Worm (Caenorhabditis elegans) whole organism, young adult: Measurements from ENCODE around the gene dnj-5.

Experiments
- B0019.2 ChIP-seq: fragments of 200-800 bp; sonication (Bioruptor generic); conservative IDR thresholded peaks from 2 replicates; pipeline ENCODE4 v1.3.6; 2022; ENCODE audit warnings: missing genetic modification reagents, missing genetic modification characterization, missing compliant biosample characterization
- B0261.1 ChIP-seq: sonication (generic microtip); optimal IDR thresholded peaks from 2 replicates; lab custom pipeline; 2016; ENCODE audit warnings: mild to moderate bottlenecking, missing genetic modification characterization, moderate library complexity, missing compliant biosample characterization
- C06A6.2 ChIP-seq: fragments of 200-800 bp; sonication (Bioruptor generic); conservative IDR thresholded peaks from 2 replicates; pipeline ENCODE4 v1.3.6; 2022; ENCODE audit warnings: missing genetic modification characterization, missing compliant biosample characterization
- D2030.7 ChIP-seq: fragments of 200-800 bp; sonication (Bioruptor generic); IDR thresholded peaks from 2 replicates; pipeline ENCODE4 v1.3.6; 2022; ENCODE audit warnings: missing genetic modification reagents, missing genetic modification characterization, missing compliant biosample characterization
- F22D6.2 ChIP-seq: sonication (generic microtip); optimal IDR thresholded peaks from 2 replicates; lab custom pipeline; 2016; ENCODE audit warnings: mild to moderate bottlenecking, missing genetic modification characterization, missing compliant biosample characterization
- F37B4.10 ChIP-seq: fragments of 200-800 bp; sonication (Bioruptor generic); IDR thresholded peaks from 2 replicates; pipeline ENCODE4 v1.3.6; 2022; ENCODE audit warnings: missing genetic modification characterization, missing compliant biosample characterization
- F55B11.4 ChIP-seq: sonication (generic microtip); optimal IDR thresholded peaks from 2 replicates; lab custom pipeline; 2016; ENCODE audit warnings: missing compliant biosample characterization, missing genetic modification characterization, borderline replicate concordance; ENCODE audit not compliant: insufficient read depth
- K12H6.12 ChIP-seq: fragments of 200-800 bp; sonication (Bioruptor generic); optimal IDR thresholded peaks from 2 replicates; lab custom pipeline; 2018; ENCODE audit warnings: mild to moderate bottlenecking, missing genetic modification characterization, missing compliant biosample characterization
- T07F8.4 ChIP-seq: sonication (generic microtip); optimal IDR thresholded peaks from 2 replicates; lab custom pipeline; 2016; ENCODE audit warnings: mild to moderate bottlenecking, missing genetic modification characterization, moderate library complexity, missing compliant biosample characterization
- ama-1 ChIP-seq, 3 experiments: fragments of 150-350 bp in 1 of 3; sonication (generic microtip) in 2 of 3; optimal IDR thresholded peaks; 2 replicates each; lab custom pipeline; 2014 to 2018; ENCODE audit warnings: missing biosample characterization in 2 of 3, missing genetic modification characterization in 2 of 3, missing genetic modification reagents in 2 of 3
- aptf-2 ChIP-seq: fragments of 200-800 bp; sonication (Bioruptor generic); conservative IDR thresholded peaks from 2 replicates; pipeline ENCODE4 v1.3.6; 2022; ENCODE audit warnings: missing genetic modification reagents, missing genetic modification characterization, missing compliant biosample characterization
- attf-3 ChIP-seq: fragments of 200-800 bp; sonication (Bioruptor generic); conservative IDR thresholded peaks from 2 replicates; pipeline ENCODE4 v1.3.6; 2022; ENCODE audit warnings: missing genetic modification reagents, missing genetic modification characterization, missing compliant biosample characterization
- attf-5 ChIP-seq: fragments of 200-800 bp; sonication (Bioruptor generic); optimal IDR thresholded peaks from 2 replicates; lab custom pipeline; 2018; ENCODE audit warnings: mild to moderate bottlenecking, missing genetic modification characterization, missing compliant biosample characterization
- ccch-3 ChIP-seq: fragments of 200-800 bp; sonication (Bioruptor generic); optimal IDR thresholded peaks from 2 replicates; lab custom pipeline; 2018; ENCODE audit warnings: mild to moderate bottlenecking, missing genetic modification characterization, missing compliant biosample characterization
- ceh-100 ChIP-seq: fragments of 200-800 bp; sonication (Bioruptor generic); IDR thresholded peaks from 2 replicates; pipeline ENCODE4 v1.3.6; 2022; ENCODE audit warnings: missing genetic modification reagents, missing genetic modification characterization, missing compliant biosample characterization
- ceh-27 ChIP-seq: fragments of 200-800 bp; sonication (Bioruptor generic); optimal IDR thresholded peaks from 2 replicates; lab custom pipeline; 2018; ENCODE audit warnings: mild to moderate bottlenecking, missing genetic modification characterization, moderate library complexity, missing compliant biosample characterization
- ceh-40 ChIP-seq: fragments of 200-800 bp; sonication (Bioruptor generic); IDR thresholded peaks from 2 replicates; pipeline ENCODE4 v1.3.6; 2022; ENCODE audit warnings: missing genetic modification characterization, missing compliant biosample characterization
- ceh-79 ChIP-seq: sonication (generic microtip); optimal IDR thresholded peaks from 2 replicates; lab custom pipeline; 2017; ENCODE audit warnings: mild to moderate bottlenecking, missing genetic modification characterization, missing compliant biosample characterization
- chd-7 ChIP-seq: sonication (generic microtip); optimal IDR thresholded peaks from 2 replicates; lab custom pipeline; 2016; ENCODE audit warnings: mild to moderate bottlenecking, missing genetic modification characterization, moderate library complexity, missing compliant biosample characterization
- die-1 ChIP-seq: sonication (generic microtip); optimal IDR thresholded peaks from 2 replicates; lab custom pipeline; 2016; ENCODE audit warnings: missing genotype, mild to moderate bottlenecking, missing genetic modification characterization, missing compliant biosample characterization
- dox-1 ChIP-seq: fragments of 200-800 bp; sonication (Bioruptor generic); IDR thresholded peaks from 2 replicates; pipeline ENCODE4 v1.3.6; 2022; ENCODE audit warnings: missing genetic modification reagents, missing genetic modification characterization, missing compliant biosample characterization
- egrh-3 ChIP-seq: fragments of 200-800 bp; sonication (Bioruptor generic); IDR thresholded peaks from 2 replicates; pipeline ENCODE4 v1.3.6; 2022; ENCODE audit warnings: missing genetic modification reagents, missing genetic modification characterization, missing compliant biosample characterization
- ekl-4 ChIP-seq: fragments of 200-800 bp; sonication (Bioruptor generic); IDR thresholded peaks from 2 replicates; pipeline ENCODE4 v1.3.6; 2022; ENCODE audit warnings: missing genetic modification reagents, missing genetic modification characterization, missing compliant biosample characterization
- ets-4 ChIP-seq: fragments of 200-800 bp; sonication (Bioruptor generic); optimal IDR thresholded peaks from 2 replicates; lab custom pipeline; 2018; ENCODE audit warnings: mild to moderate bottlenecking, missing genetic modification characterization, missing compliant biosample characterization
- fkh-3 ChIP-seq: sonication (generic microtip); optimal IDR thresholded peaks from 2 replicates; lab custom pipeline; 2016; ENCODE audit warnings: mild to moderate bottlenecking, missing genetic modification characterization, missing compliant biosample characterization
- hlh-12 ChIP-seq: sonication (generic microtip); optimal IDR thresholded peaks from 2 replicates; lab custom pipeline; 2016; ENCODE audit warnings: missing genetic modification characterization, missing compliant biosample characterization
- hlh-26 ChIP-seq: fragments of 200-800 bp; sonication (Bioruptor generic); conservative IDR thresholded peaks from 2 replicates; pipeline ENCODE4 v1.3.6; 2022; ENCODE audit warnings: missing genetic modification reagents, missing genetic modification characterization, missing compliant biosample characterization
- lag-1 ChIP-seq: fragments of 200-800 bp; sonication (Bioruptor generic); IDR thresholded peaks from 2 replicates; pipeline ENCODE4 v1.3.6; 2022; ENCODE audit warnings: missing genetic modification reagents, missing genetic modification characterization, missing compliant biosample characterization
- lin-26 ChIP-seq: fragments of 200-800 bp; sonication (Bioruptor generic); IDR thresholded peaks from 2 replicates; pipeline ENCODE4 v1.3.6; 2022; ENCODE audit warnings: missing genetic modification reagents, missing genetic modification characterization, missing compliant biosample characterization
- lin-54 ChIP-seq: fragments of 200-800 bp; sonication (Bioruptor generic); optimal IDR thresholded peaks from 2 replicates; lab custom pipeline; 2018; ENCODE audit warnings: mild to moderate bottlenecking, missing genetic modification characterization, missing compliant biosample characterization
- lsl-1 ChIP-seq: fragments of 200-800 bp; sonication (Bioruptor generic); optimal IDR thresholded peaks from 2 replicates; lab custom pipeline; 2018; ENCODE audit warnings: mild to moderate bottlenecking, missing genetic modification characterization, moderate library complexity, missing compliant biosample characterization
- mcd-1 ChIP-seq: fragments of 200-800 bp; sonication (Bioruptor generic); IDR thresholded peaks from 2 replicates; pipeline ENCODE4 v1.3.6; 2022; ENCODE audit warnings: missing genetic modification reagents, missing genetic modification characterization, missing compliant biosample characterization
- nfya-1 ChIP-seq: sonication (generic microtip); optimal IDR thresholded peaks from 2 replicates; lab custom pipeline; 2017; ENCODE audit warnings: antibody characterized with exemption, missing compliant biosample characterization, missing genetic modification characterization, borderline replicate concordance; ENCODE audit not compliant: insufficient read depth
- nhr-179 ChIP-seq: sonication (generic microtip); optimal IDR thresholded peaks from 2 replicates; lab custom pipeline; 2016; ENCODE audit warnings: mild to moderate bottlenecking, missing genetic modification characterization, missing compliant biosample characterization
- nhr-80 ChIP-seq: sonication (generic microtip); optimal IDR thresholded peaks from 2 replicates; lab custom pipeline; 2016; ENCODE audit warnings: missing genetic modification characterization, missing compliant biosample characterization
- pbrm-1 ChIP-seq: fragments of 200-800 bp; sonication (Bioruptor generic); IDR thresholded peaks from 2 replicates; pipeline ENCODE4 v1.3.6; 2022; ENCODE audit warnings: missing genetic modification reagents, missing genetic modification characterization, missing compliant biosample characterization
- pha-4 ChIP-seq: fragments of 150-350 bp; sonication (generic microtip); optimal IDR thresholded peaks from 2 replicates; lab custom pipeline; 2014; ENCODE audit warnings: missing biosample characterization, missing genetic modification reagents, missing genetic modification characterization
- rpc-1 ChIP-seq, 2 experiments: fragments of 150-350 bp in 1 of 2; sonication (generic microtip) in 1 of 2; optimal IDR thresholded peaks; 2 replicates each; lab custom pipeline; 2014 to 2018; ENCODE audit warnings: missing biosample characterization in 1 of 2, missing genetic modification characterization in 1 of 2, missing genetic modification reagents in 1 of 2, missing genotype in 1 of 2
- snpc-3.4 ChIP-seq: sonication (generic microtip); optimal IDR thresholded peaks from 2 replicates; lab custom pipeline; 2017; ENCODE audit warnings: missing genetic modification characterization, mild to moderate bottlenecking, missing compliant biosample characterization, antibody characterized with exemption, moderate library complexity, missing genotype, missing genetic modification reagents
- snpc-4 ChIP-seq, 5 experiments: fragments of 150-350 bp in 1 of 5; sonication (generic microtip) in 4 of 5; optimal IDR thresholded peaks; 2 replicates each; lab custom pipeline; 2014 to 2018; ENCODE audit warnings: missing genetic modification characterization in 5 of 5, missing biosample characterization in 3 of 5, antibody characterized with exemption in 2 of 5, mild to moderate bottlenecking in 2 of 5, missing compliant biosample characterization in 2 of 5, missing genotype in 2 of 5, moderate library complexity in 2 of 5, missing genetic modification reagents in 1 of 5
- sptf-2 ChIP-seq: fragments of 200-800 bp; sonication (Bioruptor generic); optimal IDR thresholded peaks from 2 replicates; lab custom pipeline; 2018; ENCODE audit warnings: mild to moderate bottlenecking, missing genetic modification characterization, missing compliant biosample characterization
- tlf-1 ChIP-seq: fragments of 200-800 bp; sonication (Bioruptor generic); optimal IDR thresholded peaks from 2 replicates; lab custom pipeline; 2018; ENCODE audit warnings: mild to moderate bottlenecking, missing genetic modification characterization, missing compliant biosample characterization
- zim-3 ChIP-seq: sonication (generic microtip); optimal IDR thresholded peaks from 2 replicates; lab custom pipeline; 2017; ENCODE audit warnings: mild to moderate bottlenecking, missing genetic modification characterization, moderate library complexity, missing compliant biosample characterization
- ztf-28 ChIP-seq: fragments of 200-800 bp; sonication (Bioruptor generic); IDR thresholded peaks from 2 replicates; pipeline ENCODE4 v1.3.6; 2022; ENCODE audit warnings: missing genetic modification reagents, missing genetic modification characterization, missing compliant biosample characterization
- ztf-3 ChIP-seq: fragments of 200-800 bp; sonication (Bioruptor generic); optimal IDR thresholded peaks from 2 replicates; lab custom pipeline; 2018; ENCODE audit warnings: mild to moderate bottlenecking, missing genetic modification characterization, missing compliant biosample characterization

Gene dnj-5

DNA sequence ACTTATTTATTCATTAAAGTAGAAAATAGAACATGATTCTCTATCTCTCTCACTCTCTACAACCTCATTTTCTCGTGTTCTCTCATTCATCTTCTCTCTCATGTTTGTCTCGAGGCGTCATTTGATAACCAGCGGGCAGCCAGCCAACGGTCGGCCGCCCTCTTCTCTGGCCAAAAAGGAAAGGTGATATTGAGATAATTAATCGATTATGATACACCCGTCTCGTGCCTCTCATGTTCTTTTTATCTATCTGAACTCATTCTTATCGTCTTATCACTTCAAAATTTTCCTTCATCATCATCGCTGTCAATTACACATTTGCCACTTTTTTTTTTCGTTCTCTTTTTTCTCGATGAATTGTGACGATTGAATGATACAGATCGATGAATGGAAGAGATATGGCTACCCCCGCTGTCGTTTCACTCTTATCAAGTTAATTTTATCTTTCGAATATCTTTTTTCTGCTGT lies 15.4 kb downstream of the dnj-5 start (continued):
- TF ChIP-seq F37B4.10 (GFP tag; lab: Robert Waterston, UW) (no peak), ztf-3 (peak; percentile 28), ceh-79 (tag; lab: Kevin White, UChicago) (no peak), zim-3 (tag; lab: Kevin White, UChicago) (no peak), aptf-2 (GFP tag; lab: Robert Waterston, UW) (no peak), nhr-80 (tag; lab: Kevin White, UChicago) (peak; percentile 100), ceh-27 (peak; percentile 59), F22D6.2 (tag; lab: Kevin White, UChicago) (peak; percentile 73), nhr-179 (no peak), ztf-28 (GFP tag; lab: Robert Waterston, UW) (no peak), ama-1 (optimal IDR thresholded peaks at IDR 0.05; lab: Kevin White, UChicago) (no peak), ama-1 (GFP tag; optimal IDR thresholded peaks at IDR 0.05; lab: Kevin White, UChicago) (no peak), egrh-3 (GFP tag; lab: Robert Waterston, UW) (no peak), lin-26 (GFP tag; lab: Robert Waterston, UW) (0 out of 2 replicates have a peak, but pooled peaks have one; percentile 16), pha-4 (tag; lab: Kevin White, UChicago) (peak; percentile 20), chd-7 (tag; lab: Kevin White, UChicago) (peak; percentile 78), F55B11.4 (no peak), pbrm-1 (GFP tag; lab: Robert Waterston, UW) (no peak), ccch-3 (GFP tag; lab: Kevin White, UChicago) (no peak), snpc-3.4 (tag; lab: Kevin White, UChicago) (no peak), ekl-4 (GFP tag; lab: Robert Waterston, UW) (peak; percentile 69; the same call in 1 of the 2 replicates), attf-3 (no peak), fkh-3 (tag; lab: Kevin White, UChicago) (no peak), lag-1 (GFP tag; lab: Robert Waterston, UW) (no peak), D2030.7 (GFP tag; lab: Robert Waterston, UW) (no peak), rpc-1 (optimal IDR thresholded peaks at IDR 0.05; lab: Kevin White, UChicago) (no peak), rpc-1 (tag; optimal IDR thresholded peaks at IDR 0.05; lab: Kevin White, UChicago) (no peak), B0261.1 (tag; lab: Kevin White, UChicago) (no peak), lin-54 (GFP tag; lab: Kevin White, UChicago) (peak; percentile 13), T07F8.4 (tag; lab: Kevin White, UChicago) (no peak), hlh-26 (GFP tag; lab: Robert Waterston, UW) (no peak), K12H6.12 (no peak), dox-1 (GFP tag; lab: Robert Waterston, UW) (peak; percentile 88), attf-5 (GFP tag; lab: Kevin White, UChicago) (peak; percentile 76), C06A6.2 (GFP tag; lab: Robert Waterston, UW) (peak; percentile 74), lsl-1 (GFP tag; lab: Kevin White, UChicago) (no peak), B0019.2 (no peak), ceh-40 (GFP tag; lab: Robert Waterston, UW) (no peak), die-1 (tag; lab: Kevin White, UChicago) (peak; percentile 60), tlf-1 (GFP tag; lab: Kevin White, UChicago) (peak; percentile 58)

DNA sequence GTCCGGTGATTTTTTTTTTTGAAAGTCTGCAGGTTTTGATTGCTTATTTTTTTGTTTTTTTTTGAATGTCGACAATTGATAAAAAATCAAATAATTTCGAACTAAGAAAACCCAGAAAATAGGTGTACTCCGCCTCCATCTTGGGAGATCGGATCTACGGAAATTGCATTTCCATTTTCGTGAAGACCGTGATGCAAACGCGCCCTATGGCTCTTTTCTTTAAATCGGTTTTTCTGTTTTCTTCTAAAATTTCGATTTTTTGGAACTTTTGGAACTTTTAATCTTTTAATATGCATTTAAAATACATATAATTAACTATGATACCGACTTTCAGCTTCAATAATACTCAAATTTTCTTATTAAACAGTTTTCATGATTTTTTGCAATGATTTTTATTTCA lies 16.1 kb downstream of the dnj-5 start:
- no peak for TF ChIP-seq K12H6.12
- peak; percentile 55 for TF ChIP-seq mcd-1
- TF ChIP-seq ets-4 (GFP tag; lab: Kevin White, UChicago) = no peak
- TF ChIP-seq hlh-12 (tag; lab: Kevin White, UChicago) = no peak
- no peak for TF ChIP-seq sptf-2 (GFP tag; lab: Kevin White, UChicago)
- no peak for TF ChIP-seq snpc-4 (GFP tag; optimal IDR thresholded peaks at IDR 0.05; lab: Kevin White, UChicago)
- peak in 1 of 4 experiments; percentile 7 for TF ChIP-seq snpc-4 (tag; optimal IDR thresholded peaks at IDR 0.05; lab: Kevin White, UChicago)
- no peak for TF ChIP-seq nfya-1 (tag; lab: Kevin White, UChicago)
- peak; percentile 86 for TF ChIP-seq ceh-100 (GFP tag; lab: Robert Waterston, UW)
- no peak for TF ChIP-seq lag-1 (GFP tag; lab: Robert Waterston, UW)
